Worm (Caenorhabditis elegans): Measurements from ENCODE around the gene irld-26.

DNA sequence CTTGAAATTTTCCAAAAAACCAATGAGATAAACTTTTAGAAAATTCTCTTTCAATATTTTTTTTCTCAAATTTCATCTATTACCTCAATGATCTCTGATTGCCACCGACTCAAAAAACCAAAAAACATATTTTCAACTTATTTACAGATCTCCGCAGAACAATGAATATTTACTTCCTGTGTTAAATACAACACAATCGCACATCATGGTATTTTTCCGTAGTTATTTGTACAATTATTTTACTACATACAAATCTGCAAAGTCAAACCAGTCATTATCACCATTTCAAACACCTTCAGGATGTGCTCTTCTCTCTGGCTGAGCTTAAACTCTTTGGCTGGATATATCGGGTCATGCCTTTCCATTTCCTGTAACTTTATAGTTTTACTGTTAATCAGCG, 39.1 kb upstream of the irld-26 start, which contains the start of gene str-108:
- no peak for TF ChIP-seq unc-130 (tag; optimal IDR thresholded peaks at IDR 0.05)
- no peak for TF ChIP-seq ceh-82 (tag; optimal IDR thresholded peaks at IDR 0.05)
- no peak for TF ChIP-seq dpl-1 (GFP tag; optimal IDR thresholded peaks at IDR 0.05)
- no peak for TF ChIP-seq nhr-71 (tag; optimal IDR thresholded peaks at IDR 0.05)
- TF ChIP-seq nhr-84 (tag; optimal IDR thresholded peaks at IDR 0.05) = no peak
- no peak for TF ChIP-seq irx-1 (tag; optimal IDR thresholded peaks at IDR 0.05)
- TF ChIP-seq aly-2 (tag; optimal IDR thresholded peaks at IDR 0.05) = no peak
- no peak for TF ChIP-seq nhr-76 (tag; optimal IDR thresholded peaks at IDR 0.05)
- no peak for TF ChIP-seq tbx-2 (tag; optimal IDR thresholded peaks at IDR 0.05)
- no peak for TF ChIP-seq mdl-1 (tag; optimal IDR thresholded peaks at IDR 0.05)
- TF ChIP-seq sup-37 (GFP tag; optimal IDR thresholded peaks at IDR 0.05) = no peak
